Fruit fly (Drosophila melanogaster): ENCODE measurements around the gene sina.
A peak's percentile ranks its signal among the peaks of the same experiment; 100 is the strongest.

sina gene

DNA sequence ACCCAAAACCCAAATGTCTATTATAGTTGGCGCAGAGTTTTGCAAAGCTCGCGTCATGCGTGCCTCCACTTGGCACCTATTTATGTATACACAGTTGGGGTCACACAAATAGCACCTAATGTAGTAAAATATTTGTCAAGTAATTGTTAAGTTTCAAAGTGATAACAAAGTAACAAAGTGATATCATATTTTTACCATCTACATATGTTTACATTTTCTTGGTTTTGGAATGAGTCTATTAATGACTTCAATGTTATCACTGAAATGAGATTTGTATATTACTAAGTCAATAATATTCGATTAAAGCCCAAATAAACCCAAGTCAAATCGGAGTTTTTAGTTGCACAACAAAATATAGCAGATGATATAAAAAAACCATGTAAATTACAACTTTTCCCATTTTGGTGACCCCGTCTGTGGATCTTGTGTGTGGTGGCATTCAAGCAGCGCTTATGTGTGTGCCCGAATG, 19.0 kb downstream of the sina start (continued):
- peak; percentile 52 for TF ChIP-seq Chrac-16 (GFP tag; optimal IDR thresholded peaks at IDR 0.05)
- peak; percentile 37 for TF ChIP-seq gcm2 (GFP tag; optimal IDR thresholded peaks at IDR 0.05)
- peak; percentile 54; the same call in 1 of the 2 replicates for TF ChIP-seq CG32532 (GFP tag; IDR thresholded peaks at IDR 0.05)
- TF ChIP-seq yki (optimal IDR thresholded peaks at IDR 0.05) = no peak
- no peak for TF ChIP-seq Doc2 (GFP tag; IDR thresholded peaks at IDR 0.05)
- TF ChIP-seq Hsf (GFP tag; optimal IDR thresholded peaks at IDR 0.05) = peak; percentile 75
- no peak for TF ChIP-seq CG8478 (optimal IDR thresholded peaks at IDR 0.05)
- TF ChIP-seq klu (GFP tag; IDR thresholded peaks at IDR 0.05) = no peak
- TF ChIP-seq sens (GFP tag) = peak; percentile 87
- peak; percentile 79 for TF ChIP-seq Drgx (GFP tag; IDR thresholded peaks at IDR 0.05)
- TF ChIP-seq zen2 (GFP tag; IDR thresholded peaks at IDR 0.05; ENCODE audit: partially characterized antibody) = no peak
- TF ChIP-seq en (GFP tag; optimal IDR thresholded peaks at IDR 0.05) = peak; percentile 41
- peak; percentile 24 for TF ChIP-seq exex (tag; optimal IDR thresholded peaks at IDR 0.05)
- peak; percentile 54 for TF ChIP-seq twi (tag; optimal IDR thresholded peaks at IDR 0.05)
- TF ChIP-seq unpg (GFP tag; optimal IDR thresholded peaks at IDR 0.05) = peak; percentile 79
- peak; percentile 8 for TF ChIP-seq NC2β (GFP tag; optimal IDR thresholded peaks at IDR 0.05)
- peak; percentile 70 for TF ChIP-seq CG8388 (GFP tag; optimal IDR thresholded peaks at IDR 0.05)
- TF ChIP-seq Blimp-1 (GFP tag; optimal IDR thresholded peaks at IDR 0.05) = peak; percentile 65
- TF ChIP-seq CoRest (tag; optimal IDR thresholded peaks at IDR 0.05) = peak; percentile 82
- TF ChIP-seq CG2199 (GFP tag; IDR thresholded peaks at IDR 0.05) = no peak
- TF ChIP-seq CG8089 (GFP tag; optimal IDR thresholded peaks at IDR 0.05) = peak; percentile 15
- TF ChIP-seq CG7839 (tag; optimal IDR thresholded peaks at IDR 0.05) = peak; percentile 80
- TF ChIP-seq slou (GFP tag; optimal IDR thresholded peaks at IDR 0.05) = no peak
- TF ChIP-seq CG1024 (GFP tag; IDR thresholded peaks at IDR 0.05) = no peak
- TF ChIP-seq Adf1 (GFP tag; IDR thresholded peaks at IDR 0.05) = 0 out of 2 replicates have a peak, but pooled peaks have one; percentile 6
- TF ChIP-seq Usf (GFP tag; optimal IDR thresholded peaks at IDR 0.05) = peak; percentile 39
- TF ChIP-seq jigr1 (GFP tag; IDR thresholded peaks at IDR 0.05) = peak; percentile 22; the same call in 1 of the 3 replicates
- TF ChIP-seq pan (optimal IDR thresholded peaks at IDR 0.05) = no peak
- TF ChIP-seq pan (GFP tag; optimal IDR thresholded peaks at IDR 0.05 in 1 of 2, IDR thresholded peaks at IDR 0.05 in 1 of 2) = peak in 1 of 2 experiments; percentile 27
- TF ChIP-seq NfI (GFP tag; optimal IDR thresholded peaks at IDR 0.05) = peak; percentile 57
- peak; percentile 51 for TF ChIP-seq mam (GFP tag; optimal IDR thresholded peaks at IDR 0.05)
- peak; percentile 87 for TF ChIP-seq dmrt99B (tag; optimal IDR thresholded peaks at IDR 0.05)
- peak; percentile 27; the same call in 1 of the 2 replicates for TF ChIP-seq Xrp1 (GFP tag; IDR thresholded peaks at IDR 0.05)
- peak; percentile 31; the same call in 2 of the 3 replicates for TF ChIP-seq croc (GFP tag; conservative IDR thresholded peaks at IDR 0.05)
- no peak for TF ChIP-seq Bgb (GFP tag; IDR thresholded peaks at IDR 0.05; ENCODE audit: partially characterized antibody)
- peak; percentile 25; the same call in 1 of the 2 replicates for TF ChIP-seq CG3847 (GFP tag; IDR thresholded peaks at IDR 0.05)
- TF ChIP-seq HLH4C (GFP tag; IDR thresholded peaks at IDR 0.05; ENCODE audit: partially characterized antibody) = no peak
- no peak for TF ChIP-seq Six4 (GFP tag; optimal IDR thresholded peaks at IDR 0.05)
- TF ChIP-seq bbx (GFP tag; IDR thresholded peaks at IDR 0.05; ENCODE audit: partially characterized antibody) = no peak
- peak; percentile 84 for TF ChIP-seq CG9437 (GFP tag; optimal IDR thresholded peaks at IDR 0.05)
- TF ChIP-seq CG30020 (tag; optimal IDR thresholded peaks at IDR 0.05) = peak; percentile 10
- TF ChIP-seq ken (GFP tag; IDR thresholded peaks at IDR 0.05) = no peak
- peak; percentile 53 for TF ChIP-seq Myb (GFP tag; optimal IDR thresholded peaks at IDR 0.05)
- TF ChIP-seq CG10321 (GFP tag; IDR thresholded peaks at IDR 0.05) = no peak
- peak; percentile 61 for TF ChIP-seq Dip3 (GFP tag; optimal IDR thresholded peaks at IDR 0.05)
- peak; percentile 73 for TF ChIP-seq CG18599 (GFP tag; optimal IDR thresholded peaks at IDR 0.05)
- peak; percentile 78 for TF ChIP-seq CG2712 (tag; optimal IDR thresholded peaks at IDR 0.05)
- TF ChIP-seq Ets97D (GFP tag; optimal IDR thresholded peaks at IDR 0.05) = no peak
- TF ChIP-seq BEAF-32 (GFP tag; optimal IDR thresholded peaks at IDR 0.05) = no peak
- TF ChIP-seq Nf-YC (tag; optimal IDR thresholded peaks at IDR 0.05) = peak; percentile 60
- peak; percentile 74 for TF ChIP-seq Ptx1 (GFP tag; IDR thresholded peaks at IDR 0.05)
- TF ChIP-seq Kr (GFP tag; optimal IDR thresholded peaks at IDR 0.05) = no peak
